Fruit fly (Drosophila melanogaster): ENCODE measurements around the gene Fbxl7.
A peak's percentile ranks its signal among the peaks of the same experiment; 100 is the strongest.

DNA sequence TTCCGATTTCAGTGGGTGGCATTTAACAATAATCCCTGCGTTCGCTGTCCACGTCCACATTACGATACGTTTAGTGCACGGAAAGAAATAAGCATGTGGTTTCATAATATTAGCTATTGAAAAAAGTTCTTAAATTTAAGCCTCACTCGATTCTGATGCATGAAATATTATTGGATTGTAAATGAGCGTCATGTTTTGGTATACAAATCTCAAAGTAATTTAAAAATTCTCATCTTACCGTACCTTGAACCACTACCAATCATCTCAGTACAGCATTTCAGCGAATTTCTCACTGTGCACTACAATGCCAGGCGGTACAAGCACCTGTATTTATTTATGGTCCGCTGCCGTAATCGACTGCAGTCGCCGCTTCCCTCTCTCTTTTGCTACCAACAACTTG lies 53.5 kb downstream of the Fbxl7 start:
- TF ChIP-seq spab (GFP tag; optimal IDR thresholded peaks at IDR 0.05): peak; percentile 60
- peak; percentile 84 for TF ChIP-seq CG31627 (GFP tag; optimal IDR thresholded peaks at IDR 0.05)
